Fruit fly (Drosophila melanogaster) whole organism, pupa: Measurements from ENCODE around the gene NFAT.

Experiments used
- CG4496 ChIP-seq: fragments of 200-800 bp; sonication (Bioruptor generic); IDR thresholded peaks from 3 replicates; pipeline ENCODE4 v1.3.6; 2022; ENCODE audit warnings: missing biosample characterization, missing genetic modification characterization
- CG9948 ChIP-seq: fragments of 200-800 bp; sonication (Bioruptor generic); optimal IDR thresholded peaks from 2 replicates; lab custom pipeline; 2018; ENCODE audit warnings: missing biosample characterization, mild to moderate bottlenecking, missing genetic modification characterization, moderate library complexity

- no peak for TF ChIP-seq CG4496 (GFP tag; lab: Robert Waterston, UW)
- TF ChIP-seq CG9948 (tag; lab: Kevin White, UChicago), result no peak
Measured at dm6 chrX:13604499-13604898, 20.0 kb upstream of the NFAT start.
